Fruit fly (Drosophila melanogaster): Measurements from ENCODE around the gene CG9215.

Gene CG9215

dm6 chrX:15622970-15623402 lies 40.3 kb upstream of the CG9215 start (continued):
- TF ChIP-seq zen2 (GFP tag; IDR thresholded peaks at IDR 0.05; ENCODE audit: partially characterized antibody) (no peak), Myb (GFP tag; optimal IDR thresholded peaks at IDR 0.05) (peak; percentile 50)

- no peak for TF ChIP-seq knrl (GFP tag; IDR thresholded peaks at IDR 0.05; ENCODE audit: partially characterized antibody)
- peak; percentile 61 for TF ChIP-seq Drgx (GFP tag; IDR thresholded peaks at IDR 0.05)
- peak; percentile 4 for TF ChIP-seq nom (GFP tag; optimal IDR thresholded peaks at IDR 0.05)
- no peak for TF ChIP-seq CG15073 (GFP tag; optimal IDR thresholded peaks at IDR 0.05)
- TF ChIP-seq CG8359 (GFP tag; optimal IDR thresholded peaks at IDR 0.05; ENCODE audit: borderline replicate concordance), result peak; percentile 94
- TF ChIP-seq CG4360 (GFP tag; IDR thresholded peaks at IDR 0.05), result peak; percentile 34; the same call in 1 of the 2 replicates
- no peak for TF ChIP-seq HLH3B (GFP tag; IDR thresholded peaks at IDR 0.05)
- TF ChIP-seq schlank (tag; optimal IDR thresholded peaks at IDR 0.05), result no peak
- no peak for TF ChIP-seq CG4282 (GFP tag; optimal IDR thresholded peaks at IDR 0.05)
- peak in 1 of 2 experiments; percentile 54 for TF ChIP-seq bsh (GFP tag; optimal IDR thresholded peaks at IDR 0.05)
- TF ChIP-seq CG17568 (GFP tag; optimal IDR thresholded peaks at IDR 0.05), result no peak
- TF ChIP-seq CG11504 (tag; optimal IDR thresholded peaks at IDR 0.05), result peak; percentile 26
Measured at dm6 chrX:15620439-15621227, 38.0 kb upstream of the CG9215 start.

- TF ChIP-seq lab (GFP tag; optimal IDR thresholded peaks at IDR 0.05) (peak; percentile 20), CG8359 (GFP tag; optimal IDR thresholded peaks at IDR 0.05; ENCODE audit: borderline replicate concordance) (peak; percentile 64), btn (GFP tag; optimal IDR thresholded peaks at IDR 0.05) (no peak), CG12155 (GFP tag; optimal IDR thresholded peaks at IDR 0.05) (no peak), CG1602 (GFP tag; optimal IDR thresholded peaks at IDR 0.05) (no peak), CG32767 (GFP tag; IDR thresholded peaks at IDR 0.05) (no peak), CG7928 (GFP tag; optimal IDR thresholded peaks at IDR 0.05) (no peak), Dref (GFP tag; IDR thresholded peaks at IDR 0.05) (no peak), CG12659 (GFP tag; optimal IDR thresholded peaks at IDR 0.05) (no peak), Bteb2 (GFP tag; optimal IDR thresholded peaks at IDR 0.05) (no peak), slou (GFP tag; optimal IDR thresholded peaks at IDR 0.05) (no peak), HmgZ (tag; optimal IDR thresholded peaks at IDR 0.05) (no peak), CG1603 (tag; optimal IDR thresholded peaks at IDR 0.05) (peak; percentile 50), Atf-2 (GFP tag; optimal IDR thresholded peaks at IDR 0.05) (no peak), dmrt11E (tag; optimal IDR thresholded peaks at IDR 0.05) (peak; percentile 2), CG10431 (GFP tag; optimal IDR thresholded peaks at IDR 0.05) (no peak), CG10959 (GFP tag; IDR thresholded peaks at IDR 0.05) (no peak; the same call in 1 of the 2 replicates), pum (GFP tag; optimal IDR thresholded peaks at IDR 0.05) (no peak), Mad (GFP tag; optimal IDR thresholded peaks at IDR 0.05) (no peak), CG14014 (GFP tag; IDR thresholded peaks at IDR 0.05) (no peak), CG8924 (tag; optimal IDR thresholded peaks at IDR 0.05) (no peak), MTF-1 (GFP tag; optimal IDR thresholded peaks at IDR 0.05; ENCODE audit: borderline replicate concordance) (no peak), sisA (GFP tag; IDR thresholded peaks at IDR 0.05) (no peak), CG3995 (GFP tag; optimal IDR thresholded peaks at IDR 0.05) (no peak), Atf6 (GFP tag; IDR thresholded peaks at IDR 0.05) (no peak), dan (GFP tag; IDR thresholded peaks at IDR 0.05) (no peak), CG9932 (GFP tag; IDR thresholded peaks at IDR 0.05) (no peak), Drgx (GFP tag; IDR thresholded peaks at IDR 0.05) (no peak), NC2β (GFP tag; optimal IDR thresholded peaks at IDR 0.05) (no peak), mld (GFP tag; IDR thresholded peaks at IDR 0.05; ENCODE audit: partially characterized antibody) (no peak), CG6689 (GFP tag; IDR thresholded peaks at IDR 0.05) (no peak), amos (GFP tag; IDR thresholded peaks at IDR 0.05; ENCODE audit: partially characterized antibody) (no peak), CG1832 (GFP tag; optimal IDR thresholded peaks at IDR 0.05) (peak; percentile 8), CG10147 (GFP tag; optimal IDR thresholded peaks at IDR 0.05) (no peak), CG17328 (GFP tag; IDR thresholded peaks at IDR 0.05) (no peak)
Measured at dm6 chrX:15619631-15619960, 36.9 kb upstream of the CG9215 start.

Data from whole organism, embryonic.